Fruit fly (Drosophila melanogaster): ENCODE data around the gene RPA3.

dm6 chrX:11584075-11584474 is 31.6 kb downstream of the RPA3 start, which contains the start of gene pkm:
- TF ChIP-seq usp (GFP tag; optimal IDR thresholded peaks at IDR 0.05) = no peak
- no peak for TF ChIP-seq Dll (optimal IDR thresholded peaks at IDR 0.05)
- TF ChIP-seq CG8478 (optimal IDR thresholded peaks at IDR 0.05) = no peak
- TF ChIP-seq EcR (GFP tag; optimal IDR thresholded peaks at IDR 0.05) = no peak
- no peak for TF ChIP-seq psq (optimal IDR thresholded peaks at IDR 0.05)
- TF ChIP-seq pan (optimal IDR thresholded peaks at IDR 0.05) = no peak
